Fruit fly (Drosophila melanogaster): ENCODE results near the gene Peritrophin-15b.

DNA sequence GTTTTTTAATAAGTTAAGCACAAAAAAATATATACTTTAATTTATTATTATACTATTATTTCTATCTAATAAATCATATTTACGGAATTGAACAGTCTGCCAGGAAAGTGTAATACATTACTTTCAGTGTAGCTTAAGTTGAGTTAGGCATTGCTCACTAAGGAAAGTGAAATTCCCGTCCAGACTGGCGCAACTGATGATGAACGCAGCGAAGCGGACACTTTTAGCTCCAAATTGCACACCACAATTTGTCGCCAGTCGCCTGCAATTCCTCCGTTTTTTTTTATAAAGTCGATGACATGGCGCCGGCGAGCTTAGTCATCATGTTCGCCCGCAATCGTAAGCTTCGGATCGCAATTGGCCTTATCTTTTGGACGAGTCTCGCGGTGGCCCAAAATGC lies 4.0 kb upstream of the Peritrophin-15b start, which contains the start of gene CG13386:
- TF ChIP-seq cic (GFP tag; optimal IDR thresholded peaks at IDR 0.05) (no peak), cnc (optimal IDR thresholded peaks at IDR 0.05) (no peak)
